Worm (Caenorhabditis elegans) whole organism, young adult: ENCODE results near the gene srx-50.

Experiments
- K11D2.4 ChIP-seq: fragments of 200-800 bp; sonication (Bioruptor generic); IDR thresholded peaks from 2 replicates; pipeline ENCODE4 v1.3.6; 2022; ENCODE audit warnings: missing genetic modification reagents, missing genetic modification characterization, missing compliant biosample characterization
- dpff-1 ChIP-seq: sonication (generic microtip); optimal IDR thresholded peaks from 2 replicates; lab custom pipeline; 2017; ENCODE audit warnings: mild to moderate bottlenecking, missing genetic modification characterization, missing compliant biosample characterization
- pha-4 ChIP-seq: fragments of 150-350 bp; sonication (generic microtip); optimal IDR thresholded peaks from 2 replicates; lab custom pipeline; 2014; ENCODE audit warnings: missing biosample characterization, missing genetic modification reagents, missing genetic modification characterization

- TF ChIP-seq dpff-1 (tag; lab: Kevin White, UChicago), result no peak
- no peak for TF ChIP-seq K11D2.4 (GFP tag; lab: Robert Waterston, UW)
- peak; percentile 42 for TF ChIP-seq pha-4 (tag; lab: Kevin White, UChicago)
These were observed 37.1 kb upstream of the srx-50 start for ce11 chrIV:7020630-7021029.
